Fruit fly (Drosophila melanogaster): ENCODE results near the gene CG42331.

CG42331 gene

dm6 chr3R:24825548-24825947 is 53.6 kb downstream of the CG42331 start, which contains the start of gene niki:
Gene niki (minus strand): TSS chr3R:24825648.
- TF ChIP-seq fd85E (GFP tag; optimal IDR thresholded peaks at IDR 0.05) (no peak), CG8119 (GFP tag; IDR thresholded peaks at IDR 0.05) (no peak), OdsH (GFP tag; optimal IDR thresholded peaks at IDR 0.05) (no peak), CG11762 (GFP tag; optimal IDR thresholded peaks at IDR 0.05; ENCODE audit: insufficient read depth) (no peak), fkh (GFP tag; optimal IDR thresholded peaks at IDR 0.05) (no peak)

- peak; percentile 57 for TF ChIP-seq svp (GFP tag)
- no peak for TF ChIP-seq CG1621 (tag; optimal IDR thresholded peaks at IDR 0.05)
Observed at dm6 chr3R:24828234-24828633, 56.3 kb downstream of the CG42331 start, which contains the start of gene RabX4. Gene RabX4 (minus strand): TSS chr3R:24828409.

DNA sequence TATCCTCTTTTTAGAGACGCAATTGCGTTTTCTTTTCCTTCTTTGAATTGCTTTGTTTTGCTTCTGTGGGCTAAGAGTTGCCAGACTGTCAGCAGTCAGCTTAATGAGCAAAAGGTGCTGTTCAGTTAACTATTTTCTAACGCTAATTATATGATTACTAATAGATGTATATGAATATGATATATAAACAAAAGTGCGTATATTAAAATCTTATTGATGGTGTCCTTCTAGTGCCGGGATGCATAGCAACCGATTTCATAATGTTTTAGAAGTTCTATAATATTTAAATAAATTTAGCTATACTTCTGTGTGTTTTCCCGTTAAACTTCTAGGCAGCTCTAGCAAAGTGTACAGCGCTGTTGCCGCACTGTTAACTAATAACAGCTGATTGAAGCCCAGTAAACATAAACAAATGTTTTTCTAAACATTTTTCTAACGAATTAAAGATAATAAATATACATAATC is 57.9 kb downstream of the CG42331 start, which contains the start of the genes Kaz and CG43273:
Kaz (minus strand) TSS at position 73 of the 465 bp plus-strand sequence.
CG43273 (plus strand) TSS at position 415 of the 465 bp plus-strand sequence.
- TF ChIP-seq esn (GFP tag; optimal IDR thresholded peaks at IDR 0.05) (no peak), CG8632 (GFP tag; optimal IDR thresholded peaks at IDR 0.05) (peak; percentile 4), CG34406 (GFP tag; optimal IDR thresholded peaks at IDR 0.05) (peak; percentile 35), CG1621 (tag; optimal IDR thresholded peaks at IDR 0.05) (no peak), Eip78C (GFP tag) (peak; percentile 89), Hr4 (GFP tag; optimal IDR thresholded peaks at IDR 0.05) (peak; percentile 67), spab (GFP tag; optimal IDR thresholded peaks at IDR 0.05) (no peak), acj6 (GFP tag; optimal IDR thresholded peaks at IDR 0.05) (peak; percentile 64), CG10631 (GFP tag; optimal IDR thresholded peaks at IDR 0.05) (peak; percentile 66), CG11902 (GFP tag; optimal IDR thresholded peaks at IDR 0.05) (peak; percentile 19), fd59A (GFP tag; optimal IDR thresholded peaks at IDR 0.05) (peak; percentile 6), svp (GFP tag) (peak; percentile 68), Ets96B (tag; optimal IDR thresholded peaks at IDR 0.05) (no peak), salr (GFP tag; optimal IDR thresholded peaks at IDR 0.05) (no peak), Sox14 (GFP tag; optimal IDR thresholded peaks at IDR 0.05) (peak; percentile 74), lz (GFP tag; optimal IDR thresholded peaks at IDR 0.05) (peak; percentile 60), CG9139 (GFP tag; optimal IDR thresholded peaks at IDR 0.05) (no peak), Sox15 (GFP tag; optimal IDR thresholded peaks at IDR 0.05) (peak; percentile 24), Ets21C (GFP tag; optimal IDR thresholded peaks at IDR 0.05) (peak; percentile 36), topi (GFP tag; optimal IDR thresholded peaks at IDR 0.05) (peak; percentile 30), CG16779 (tag; optimal IDR thresholded peaks at IDR 0.05) (no peak), CG7368 (GFP tag; optimal IDR thresholded peaks at IDR 0.05) (no peak), Hr39 (GFP tag; optimal IDR thresholded peaks at IDR 0.05) (peak; percentile 26), Smox (GFP tag; optimal IDR thresholded peaks at IDR 0.05) (peak; percentile 61)

dm6 chr3R:24833652-24834051 is 61.7 kb downstream of the CG42331 start, which contains the start of gene sosie:
Gene sosie (plus strand): TSS chr3R:24833952.
- TF ChIP-seq CG15336 (GFP tag; IDR thresholded peaks at IDR 0.05) (no peak), acj6 (GFP tag; optimal IDR thresholded peaks at IDR 0.05) (no peak), Eip75B (GFP tag; optimal IDR thresholded peaks at IDR 0.05) (no peak), Sox14 (GFP tag; optimal IDR thresholded peaks at IDR 0.05) (no peak)
